Worm (Caenorhabditis elegans): ENCODE data around the gene ZC412.5.
A peak's percentile ranks its signal among the peaks of the same experiment; 100 is the strongest.

The ZC412.5 gene

ce11 chrV:14841660-14842059 is 33.6 kb downstream of the ZC412.5 start:
- TF ChIP-seq tbx-8 (GFP tag; optimal IDR thresholded peaks at IDR 0.05) (no peak), nhr-76 (tag; optimal IDR thresholded peaks at IDR 0.05) (no peak), ceh-43 (GFP tag; optimal IDR thresholded peaks at IDR 0.05) (no peak), ceh-83 (GFP tag; optimal IDR thresholded peaks at IDR 0.05) (no peak), ham-2 (GFP tag; optimal IDR thresholded peaks at IDR 0.05) (no peak), zip-8 (tag; optimal IDR thresholded peaks at IDR 0.05) (no peak), lsy-2 (tag; optimal IDR thresholded peaks at IDR 0.05) (no peak), nhr-28 (tag; optimal IDR thresholded peaks at IDR 0.05) (no peak), unc-120 (tag; optimal IDR thresholded peaks at IDR 0.05; ENCODE audit: poor library complexity, severe bottlenecking) (no peak), elt-3 (tag; optimal IDR thresholded peaks at IDR 0.05) (no peak), drap-1 (GFP tag; optimal IDR thresholded peaks at IDR 0.05) (no peak), hlh-1 (tag; optimal IDR thresholded peaks at IDR 0.05) (no peak), mep-1 (tag; optimal IDR thresholded peaks at IDR 0.05) (no peak)

ce11 chrV:14838130-14838529 is 37.1 kb downstream of the ZC412.5 start:
- no peak for TF ChIP-seq pha-4 (tag; optimal IDR thresholded peaks at IDR 0.05)
- TF ChIP-seq unc-120 (tag; optimal IDR thresholded peaks at IDR 0.05; ENCODE audit: poor library complexity, severe bottlenecking): no peak
- no peak for TF ChIP-seq ztf-11 (tag; optimal IDR thresholded peaks at IDR 0.05)
- TF ChIP-seq ceh-43 (GFP tag; optimal IDR thresholded peaks at IDR 0.05): no peak
- no peak for TF ChIP-seq nhr-28 (tag; optimal IDR thresholded peaks at IDR 0.05)
- TF ChIP-seq hlh-1 (tag; optimal IDR thresholded peaks at IDR 0.05): no peak
- TF ChIP-seq nhr-12 (tag; optimal IDR thresholded peaks at IDR 0.05): no peak
- TF ChIP-seq lsy-2 (tag; optimal IDR thresholded peaks at IDR 0.05): no peak
- no peak for TF ChIP-seq nhr-76 (tag; optimal IDR thresholded peaks at IDR 0.05)

DNA sequence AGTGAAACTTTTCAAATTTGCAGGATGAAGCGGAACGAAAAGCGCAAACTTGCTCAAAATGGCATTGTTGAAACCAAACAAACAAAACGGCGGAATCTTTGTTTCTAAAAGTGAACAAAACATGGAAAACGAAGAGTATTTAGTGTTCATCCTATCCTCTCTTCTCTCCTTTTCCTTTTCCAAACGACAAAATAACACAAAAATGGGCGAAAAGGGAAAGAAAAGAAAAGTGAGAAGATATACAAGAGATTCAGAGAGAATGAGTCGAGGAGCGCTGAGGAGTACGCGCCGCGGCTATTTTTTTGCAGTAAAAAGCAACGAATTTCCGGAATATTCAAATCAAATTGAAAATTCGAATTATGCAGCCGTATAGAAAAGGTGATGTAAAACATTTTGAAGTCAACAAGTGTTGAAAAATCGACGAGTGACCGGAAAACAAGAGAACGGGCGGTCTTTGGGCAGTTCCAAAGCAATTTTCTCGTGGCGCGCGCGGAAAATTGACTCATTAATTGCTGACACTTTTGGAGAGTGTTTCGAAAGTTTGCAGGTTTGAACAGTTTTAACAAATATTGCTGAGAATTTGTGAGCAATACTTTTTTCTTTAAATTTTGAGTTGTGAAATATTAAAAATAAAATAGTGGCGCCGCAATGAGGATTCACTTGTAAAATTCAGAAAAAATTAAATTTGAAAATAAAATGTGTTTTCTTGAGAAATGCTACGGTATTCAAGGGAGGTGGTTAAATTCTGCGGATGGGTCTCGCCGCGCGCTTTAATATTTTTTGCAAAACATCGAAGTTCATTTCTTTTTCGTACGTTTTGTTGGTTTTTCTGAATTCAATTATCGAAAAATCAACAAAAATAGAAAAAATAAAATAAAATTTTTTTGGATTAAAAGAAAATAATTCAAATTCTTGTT is 39.9 kb downstream of the ZC412.5 start:
- peak; percentile 39 for TF ChIP-seq ces-1 (GFP tag; optimal IDR thresholded peaks at IDR 0.05)
- TF ChIP-seq blmp-1 (tag; optimal IDR thresholded peaks at IDR 0.05): no peak

ce11 chrV:14833219-14833618 is 42.1 kb downstream of the ZC412.5 start:
- TF ChIP-seq cnd-1 (tag; optimal IDR thresholded peaks at IDR 0.05) (peak; percentile 62), unc-120 (tag; optimal IDR thresholded peaks at IDR 0.05; ENCODE audit: poor library complexity, severe bottlenecking) (peak; percentile 6), lin-32 (GFP tag; optimal IDR thresholded peaks at IDR 0.05) (peak; percentile 52), unc-62 (GFP tag; optimal IDR thresholded peaks at IDR 0.05) (no peak), ham-2 (GFP tag; optimal IDR thresholded peaks at IDR 0.05) (no peak), sptf-1 (tag; optimal IDR thresholded peaks at IDR 0.05) (peak; percentile 8), drap-1 (GFP tag; optimal IDR thresholded peaks at IDR 0.05) (peak; percentile 40), sem-2 (GFP tag; optimal IDR thresholded peaks at IDR 0.05) (no peak), mep-1 (tag; optimal IDR thresholded peaks at IDR 0.05) (peak; percentile 23), mls-2 (tag; optimal IDR thresholded peaks at IDR 0.05) (peak; percentile 1), ztf-11 (tag; optimal IDR thresholded peaks at IDR 0.05) (peak; percentile 17), hlh-1 (tag; optimal IDR thresholded peaks at IDR 0.05) (no peak), ces-1 (GFP tag; optimal IDR thresholded peaks at IDR 0.05) (peak; percentile 60)

DNA sequence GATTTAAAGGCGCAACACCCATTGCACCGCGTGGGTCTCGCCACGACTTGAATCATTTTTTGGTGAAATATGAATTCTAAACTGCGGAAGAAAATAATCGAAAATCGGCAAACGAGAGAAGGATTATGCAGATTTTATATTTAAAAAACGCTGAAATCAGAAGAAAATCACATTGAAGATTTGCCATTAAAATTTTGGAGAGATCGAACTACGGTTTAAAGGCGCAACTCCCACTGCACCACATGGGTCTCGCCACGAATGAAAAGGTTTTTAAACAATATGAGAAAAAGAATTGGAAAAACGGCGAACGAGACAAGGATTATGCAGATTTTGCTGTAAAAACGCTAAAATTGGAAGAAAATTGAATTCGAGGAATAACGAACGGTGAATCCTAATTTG is 42.5 kb downstream of the ZC412.5 start:
- TF ChIP-seq mab-5 (tag; optimal IDR thresholded peaks at IDR 0.05): no peak
- no peak for TF ChIP-seq hlh-1 (tag; optimal IDR thresholded peaks at IDR 0.05)
- TF ChIP-seq unc-62 (GFP tag; optimal IDR thresholded peaks at IDR 0.05): no peak
- no peak for TF ChIP-seq M03D4.4 (tag; optimal IDR thresholded peaks at IDR 0.05)
- TF ChIP-seq cnd-1 (tag; optimal IDR thresholded peaks at IDR 0.05): no peak
- TF ChIP-seq unc-120 (tag; optimal IDR thresholded peaks at IDR 0.05; ENCODE audit: poor library complexity, severe bottlenecking): no peak
- TF ChIP-seq zip-8 (tag; optimal IDR thresholded peaks at IDR 0.05): no peak
- TF ChIP-seq mep-1 (tag; optimal IDR thresholded peaks at IDR 0.05): no peak

DNA sequence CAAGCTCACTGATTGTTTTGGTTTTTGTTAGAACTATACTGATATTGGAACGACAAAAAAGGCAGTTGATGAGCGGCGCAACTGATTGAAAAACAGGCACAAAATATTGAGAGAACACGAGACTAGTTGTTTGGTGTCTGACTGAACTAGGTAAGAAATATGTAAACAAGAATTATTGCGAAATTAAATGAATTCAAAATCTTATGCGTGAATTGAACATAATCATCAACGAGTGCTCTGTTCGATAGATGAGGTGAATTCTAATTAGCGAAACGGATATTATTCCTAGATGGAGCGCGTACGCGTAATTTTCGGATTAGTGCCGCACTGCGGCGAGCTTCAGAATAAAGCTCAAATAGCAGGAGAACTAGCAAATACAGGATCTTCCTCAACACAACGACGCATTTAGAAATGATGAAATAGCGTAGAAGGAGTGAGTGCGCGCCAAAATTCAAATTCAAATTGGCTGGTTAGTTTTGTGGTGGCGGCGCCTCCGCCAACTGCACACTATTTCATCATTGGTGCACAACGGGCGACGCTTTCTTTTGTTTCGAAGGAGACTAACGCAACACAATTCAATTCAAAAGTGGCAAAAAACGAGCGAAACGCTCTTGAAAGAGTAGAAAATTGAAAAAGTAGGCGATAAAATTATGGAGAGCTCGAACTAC is 43.0 kb downstream of the ZC412.5 start:
- peak; percentile 68 for TF ChIP-seq ces-1 (GFP tag; optimal IDR thresholded peaks at IDR 0.05)
- TF ChIP-seq snpc-4 (tag; optimal IDR thresholded peaks at IDR 0.05): no peak
- no peak for TF ChIP-seq elt-1 (tag; optimal IDR thresholded peaks at IDR 0.05; ENCODE audit: borderline replicate concordance, insufficient read depth)
- peak; percentile 48 for TF ChIP-seq mls-2 (tag; optimal IDR thresholded peaks at IDR 0.05)
- TF ChIP-seq ztf-11 (tag; optimal IDR thresholded peaks at IDR 0.05): peak; percentile 1
- TF ChIP-seq zip-8 (tag; optimal IDR thresholded peaks at IDR 0.05): no peak

Measured in whole organism, mixed stage, embryonic.